Worm (Caenorhabditis elegans) whole organism, early embryonic: ENCODE data around the gene C17B7.15.

ENCODE experiments used
- B0310.2 ChIP-seq: sonication (generic microtip); optimal IDR thresholded peaks from 2 replicates; lab custom pipeline; 2016; ENCODE audit warnings: mild to moderate bottlenecking, missing genetic modification characterization, missing compliant biosample characterization
- F13C5.2 ChIP-seq: sonication (generic microtip); optimal IDR thresholded peaks from 2 replicates; lab custom pipeline; 2017; ENCODE audit warnings: mild to moderate bottlenecking, missing genetic modification characterization, inconsistent platforms, missing compliant biosample characterization
- ama-1 ChIP-seq: fragments of 150-350 bp; optimal IDR thresholded peaks from 2 replicates; lab custom pipeline; 2014
- ceh-13 ChIP-seq: fragments of 200-800 bp; sonication (Bioruptor generic); optimal IDR thresholded peaks from 2 replicates; lab custom pipeline; 2018; ENCODE audit warnings: mild to moderate bottlenecking, missing genetic modification characterization, missing compliant biosample characterization
- ceh-36 ChIP-seq: sonication (generic microtip); optimal IDR thresholded peaks from 2 replicates; lab custom pipeline; 2016; ENCODE audit warnings: missing genetic modification characterization, inconsistent platforms, missing compliant biosample characterization
- ets-7 ChIP-seq: sonication (generic microtip); optimal IDR thresholded peaks from 2 replicates; lab custom pipeline; 2016; ENCODE audit warnings: missing genotype, missing genetic modification characterization, missing compliant biosample characterization
- flt-1 ChIP-seq: fragments of 200-800 bp; sonication (Bioruptor generic); IDR thresholded peaks from 2 replicates; pipeline ENCODE4 v1.3.6; 2022; ENCODE audit warnings: missing genetic modification characterization, missing compliant biosample characterization
- hmbx-1 ChIP-seq: sonication (generic microtip); optimal IDR thresholded peaks from 2 replicates; lab custom pipeline; 2016; ENCODE audit warnings: mild to moderate bottlenecking, missing genetic modification characterization, missing compliant biosample characterization
- hmg-4 ChIP-seq: fragments of 200-800 bp; sonication (Bioruptor generic); optimal IDR thresholded peaks from 2 replicates; lab custom pipeline; 2018; ENCODE audit warnings: mild to moderate bottlenecking, missing genetic modification characterization, missing compliant biosample characterization
- tbx-11 ChIP-seq: fragments of 200-800 bp; sonication (Bioruptor generic); IDR thresholded peaks from 2 replicates; pipeline ENCODE4 v1.3.6; 2022; ENCODE audit warnings: missing genetic modification characterization, missing compliant biosample characterization
- tbx-37 ChIP-seq: fragments of 200-800 bp; sonication (Bioruptor generic); conservative IDR thresholded peaks from 2 replicates; pipeline ENCODE4 v1.3.6; 2022; ENCODE audit warnings: missing genetic modification reagents, missing genetic modification characterization, missing compliant biosample characterization
- tra-4 ChIP-seq: sonication (generic microtip); optimal IDR thresholded peaks from 2 replicates; lab custom pipeline; 2017; ENCODE audit warnings: missing genetic modification characterization, missing compliant biosample characterization

- TF ChIP-seq ceh-36 (tag; lab: Kevin White, UChicago) (no peak), F13C5.2 (tag; lab: Kevin White, UChicago) (no peak), hmbx-1 (tag; lab: Kevin White, UChicago) (no peak), ceh-13 (GFP tag; lab: Kevin White, UChicago) (no peak), ama-1 (lab: Kevin White, UChicago) (no peak), hmg-4 (GFP tag; lab: Kevin White, UChicago) (no peak), flt-1 (GFP tag; lab: Robert Waterston, UW) (no peak), tra-4 (tag; lab: Kevin White, UChicago) (no peak), ets-7 (tag; lab: Kevin White, UChicago) (no peak), tbx-11 (no peak), B0310.2 (tag; lab: Kevin White, UChicago) (no peak), tbx-37 (GFP tag; lab: Robert Waterston, UW) (no peak)
Measured at ce11 chrV:3316108-3316507, 33.9 kb upstream of the C17B7.15 start, which contains the start of gene F35F10.1.
